Fruit fly (Drosophila melanogaster) whole organism, pupa: Measurements from ENCODE around the gene CG11714.

Source experiments
- CG12605 ChIP-seq: fragments of 200-800 bp; sonication (Bioruptor generic); IDR thresholded peaks from 2 replicates; pipeline ENCODE4 v1.3.6; 2022; ENCODE audit warnings: missing biosample characterization, missing genetic modification characterization
- CG13204 ChIP-seq: fragments of 200-800 bp; sonication (Bioruptor generic); optimal IDR thresholded peaks from 2 replicates; lab custom pipeline; 2018; ENCODE audit warnings: missing biosample characterization, mild to moderate bottlenecking, missing genetic modification characterization, moderate library complexity
- CG14655 ChIP-seq: fragments of 200-800 bp; sonication (Bioruptor generic); optimal IDR thresholded peaks from 3 replicates; lab custom pipeline; 2017; ENCODE audit warnings: mild to moderate bottlenecking, missing biosample characterization, missing genetic modification reagents, missing genetic modification characterization
- CG15710 ChIP-seq: fragments of 200-800 bp; sonication (Bioruptor generic); optimal IDR thresholded peaks from 2 replicates; lab custom pipeline; 2018; ENCODE audit warnings: missing biosample characterization, mild to moderate bottlenecking, missing genetic modification characterization, moderate library complexity
- CG17806 ChIP-seq: fragments of 200-800 bp; sonication (Bioruptor generic); optimal IDR thresholded peaks from 2 replicates; lab custom pipeline; 2018; ENCODE audit warnings: missing biosample characterization, mild to moderate bottlenecking, missing genetic modification characterization, moderate library complexity
- CG32121 ChIP-seq: fragments of 200-800 bp; sonication (Bioruptor generic); IDR thresholded peaks from 2 replicates; pipeline ENCODE4 v1.3.6; 2022; ENCODE audit warnings: missing biosample characterization, missing genetic modification characterization
- CG34367 ChIP-seq: fragments of 200-800 bp; sonication (Bioruptor generic); optimal IDR thresholded peaks from 2 replicates; lab custom pipeline; 2018; ENCODE audit warnings: missing biosample characterization, mild to moderate bottlenecking, missing genetic modification characterization
- CG4496 ChIP-seq: fragments of 200-800 bp; sonication (Bioruptor generic); IDR thresholded peaks from 3 replicates; pipeline ENCODE4 v1.3.6; 2022; ENCODE audit warnings: missing biosample characterization, missing genetic modification characterization
- CG8301 ChIP-seq: fragments of 200-800 bp; sonication (Bioruptor generic); optimal IDR thresholded peaks from 2 replicates; lab custom pipeline; 2018; ENCODE audit warnings: missing biosample characterization, mild to moderate bottlenecking, missing genetic modification characterization
- CG9948 ChIP-seq: fragments of 200-800 bp; sonication (Bioruptor generic); optimal IDR thresholded peaks from 2 replicates; lab custom pipeline; 2018; ENCODE audit warnings: missing biosample characterization, mild to moderate bottlenecking, missing genetic modification characterization, moderate library complexity
- D1 ChIP-seq: fragments of 200-800 bp; sonication (Bioruptor generic); optimal IDR thresholded peaks from 2 replicates; lab custom pipeline; 2018; ENCODE audit warnings: missing biosample characterization, mild to moderate bottlenecking, missing genetic modification characterization, moderate library complexity
- EcR ChIP-seq: fragments of 200-800 bp; sonication (Bioruptor generic); optimal IDR thresholded peaks from 3 replicates; lab custom pipeline; 2019; ENCODE audit warnings: missing biosample characterization, missing genetic modification characterization, mild to moderate bottlenecking, moderate library complexity, missing genetic modification reagents
- Snoo ChIP-seq: fragments of 200-800 bp; sonication (Bioruptor generic); optimal IDR thresholded peaks from 3 replicates; lab custom pipeline; 2017; ENCODE audit warnings: missing biosample characterization, mild to moderate bottlenecking, missing genetic modification characterization, inconsistent platforms
- fd96Ca ChIP-seq: fragments of 200-800 bp; sonication (Bioruptor generic); IDR thresholded peaks from 3 replicates; pipeline ENCODE4 v1.3.6; 2022; ENCODE audit warnings: missing biosample characterization, missing genetic modification characterization
- gl ChIP-seq: fragments of 200-800 bp; sonication (Bioruptor generic); optimal IDR thresholded peaks from 2 replicates; lab custom pipeline; 2018; ENCODE audit warnings: missing biosample characterization, mild to moderate bottlenecking, missing genetic modification characterization
- rn ChIP-seq: fragments of 200-800 bp; sonication (Bioruptor generic); IDR thresholded peaks from 2 replicates; pipeline ENCODE4 v1.3.6; 2022; ENCODE audit warnings: missing biosample characterization, missing genetic modification characterization

The CG11714 gene

DNA sequence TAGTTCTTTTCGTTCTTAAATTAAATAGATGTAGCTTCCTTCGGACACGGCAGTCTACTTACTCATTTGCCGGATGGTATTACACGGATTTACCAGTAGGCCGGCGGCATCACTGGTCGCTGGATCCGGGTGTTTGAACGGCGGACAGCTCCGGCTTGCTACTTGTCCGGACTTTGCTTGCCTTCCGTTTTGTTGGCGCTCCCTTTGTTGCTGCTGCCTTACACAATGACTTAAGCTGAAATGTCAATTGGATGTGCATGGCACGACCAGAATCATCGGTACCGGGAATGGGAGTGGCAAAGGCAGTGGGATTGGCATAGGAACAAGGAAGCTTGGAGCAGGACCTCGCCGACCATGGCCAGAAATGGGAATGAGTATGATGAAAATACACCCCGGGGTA is 42.2 kb downstream of the CG11714 start:
- TF ChIP-seq EcR (no peak), CG32121 (no peak), CG17806 (tag; lab: Kevin White, UChicago) (no peak), CG9948 (no peak)

DNA sequence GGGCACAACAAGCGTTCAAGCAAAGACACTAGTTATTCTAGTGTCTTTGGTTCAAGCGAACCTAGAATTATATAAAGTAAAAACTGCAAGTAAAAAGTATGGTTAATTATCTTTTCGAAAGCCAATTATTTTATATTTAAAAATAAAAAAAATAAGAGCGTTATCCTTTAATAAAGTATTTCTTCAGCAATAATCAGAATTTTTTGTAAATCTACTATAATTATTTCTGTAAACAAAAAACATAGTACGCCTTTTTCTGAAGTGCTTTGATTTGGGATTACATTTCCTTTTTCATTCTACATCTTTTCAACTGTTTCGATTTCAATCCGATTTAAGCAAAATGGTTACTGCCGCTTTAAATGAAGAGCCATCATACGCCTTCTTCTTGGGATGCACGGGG is 47.9 kb downstream of the CG11714 start, which contains the start of gene Vha16-2:
TSS of gene Vha16-2 (plus strand) at position 301 of the 400 bp plus-strand sequence.
- TF ChIP-seq fd96Ca (GFP tag; lab: Robert Waterston, UW) (no peak), CG9948 (no peak), CG17806 (tag; lab: Kevin White, UChicago) (no peak), CG12605 (GFP tag; lab: Robert Waterston, UW) (no peak), D1 (no peak), CG13204 (no peak), CG14655 (GFP tag; lab: Kevin White, UChicago) (no peak), EcR (no peak), Snoo (tag; lab: Kevin White, UChicago) (no peak), CG4496 (GFP tag; lab: Robert Waterston, UW) (no peak), CG8301 (tag; lab: Kevin White, UChicago) (no peak)

DNA sequence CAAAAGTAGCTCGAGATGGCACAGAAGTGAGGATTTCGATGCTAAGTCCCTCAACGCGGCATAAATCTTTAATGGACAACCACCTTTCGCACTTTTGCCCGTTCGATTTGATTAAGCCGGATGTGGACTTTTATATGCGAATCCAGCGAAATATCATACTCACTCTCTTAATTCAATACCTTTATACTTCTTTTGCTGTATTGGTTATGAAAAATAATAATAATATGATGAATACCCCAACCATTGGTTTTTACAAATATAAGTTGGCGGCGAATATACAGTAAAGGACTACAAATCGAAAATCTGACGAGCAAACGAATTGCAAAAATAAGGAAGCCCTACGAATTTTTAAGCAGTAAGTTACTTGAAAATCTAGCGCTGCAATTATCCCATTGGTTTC is 49.5 kb downstream of the CG11714 start, which contains the start of gene Vha16-3:
TSS of gene Vha16-3 (plus strand) at position 301 of the 400 bp plus-strand sequence.
- no peak for TF ChIP-seq EcR
- no peak for TF ChIP-seq CG9948
- no peak for TF ChIP-seq CG14655 (GFP tag; lab: Kevin White, UChicago)
- no peak for TF ChIP-seq gl
- no peak for TF ChIP-seq rn

DNA sequence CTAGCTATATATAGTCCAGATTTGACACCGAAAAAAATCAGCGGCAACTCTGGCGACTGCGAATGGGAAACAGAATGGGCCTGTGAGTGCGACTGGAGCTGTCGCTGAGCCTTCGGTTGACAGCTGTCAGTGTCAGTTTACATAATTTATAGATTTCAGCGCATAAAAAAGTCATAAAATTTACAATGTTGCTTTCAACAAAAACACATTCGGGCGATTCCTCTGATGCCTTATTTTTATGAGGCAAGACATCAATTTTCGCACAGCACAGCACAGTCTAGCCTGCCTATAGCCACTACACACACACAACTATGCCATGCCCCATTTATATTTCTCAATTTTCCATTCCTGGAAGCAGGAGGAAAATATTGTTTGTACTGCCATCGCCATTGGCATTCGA is 50.1 kb downstream of the CG11714 start:
- no peak for TF ChIP-seq CG13204
- no peak for TF ChIP-seq EcR
- TF ChIP-seq CG12605 (GFP tag; lab: Robert Waterston, UW): no peak
- no peak for TF ChIP-seq CG15710 (tag; lab: Kevin White, UChicago)
- TF ChIP-seq CG17806 (tag; lab: Kevin White, UChicago): no peak
- no peak for TF ChIP-seq fd96Ca (GFP tag; lab: Robert Waterston, UW)
- no peak for TF ChIP-seq CG34367 (tag; lab: Kevin White, UChicago)
- TF ChIP-seq, all 21 proteins: peak for 0
